Fruit fly (Drosophila melanogaster): ENCODE data around the gene Mip.

Gene Mip

dm6 chr3L:17362940-17363339 lies 13.5 kb upstream of the Mip start:
- no peak for TF ChIP-seq CG17801 (GFP tag; optimal IDR thresholded peaks at IDR 0.05; ENCODE audit: partially characterized antibody)

- TF ChIP-seq CG17801 (GFP tag; optimal IDR thresholded peaks at IDR 0.05; ENCODE audit: partially characterized antibody) = no peak
Measured at dm6 chr3L:17361925-17362324, 12.5 kb upstream of the Mip start.

- TF ChIP-seq CG17801 (GFP tag; optimal IDR thresholded peaks at IDR 0.05; ENCODE audit: partially characterized antibody) = no peak
Measured at dm6 chr3L:17359225-17359773, 9.8 kb upstream of the Mip start, which contains the start of gene tap. Gene tap, plus strand, starts transcription at chr3L:17359682.

dm6 chr3L:17358490-17358889 lies 9.0 kb upstream of the Mip start:
- no peak for TF ChIP-seq CG17801 (GFP tag; optimal IDR thresholded peaks at IDR 0.05; ENCODE audit: partially characterized antibody)

dm6 chr3L:17357431-17357830 lies 8.0 kb upstream of the Mip start:
- TF ChIP-seq CG17801 (GFP tag; optimal IDR thresholded peaks at IDR 0.05; ENCODE audit: partially characterized antibody) = no peak

- no peak for TF ChIP-seq CG17801 (GFP tag; optimal IDR thresholded peaks at IDR 0.05; ENCODE audit: partially characterized antibody)
Measured at dm6 chr3L:17352812-17353211, 3.3 kb upstream of the Mip start.

- TF ChIP-seq CG17801 (GFP tag; optimal IDR thresholded peaks at IDR 0.05; ENCODE audit: partially characterized antibody) = no peak
Measured at dm6 chr3L:17351522-17351921, 2.1 kb upstream of the Mip start, which contains the start of gene CG7692. Gene CG7692, plus strand, starts transcription at chr3L:17351822.

dm6 chr3L:17346393-17346792 lies 3.1 kb downstream of the Mip start:
- no peak for TF ChIP-seq CG17801 (GFP tag; optimal IDR thresholded peaks at IDR 0.05; ENCODE audit: partially characterized antibody)

dm6 chr3L:17344596-17344995 lies 4.9 kb downstream of the Mip start, which contains the start of gene brv2:
Gene brv2, minus strand, starts transcription at chr3L:17344696.
- TF ChIP-seq CG17801 (GFP tag; optimal IDR thresholded peaks at IDR 0.05; ENCODE audit: partially characterized antibody) = no peak

- TF ChIP-seq CG17801 (GFP tag; optimal IDR thresholded peaks at IDR 0.05; ENCODE audit: partially characterized antibody) = no peak
Measured at dm6 chr3L:17341216-17341615, 8.2 kb downstream of the Mip start, which contains the start of gene CG13727. Gene CG13727, minus strand, starts transcription at chr3L:17341316.

- TF ChIP-seq CG17801 (GFP tag; optimal IDR thresholded peaks at IDR 0.05; ENCODE audit: partially characterized antibody) = no peak
Measured at dm6 chr3L:17339756-17340155, 9.7 kb downstream of the Mip start.

dm6 chr3L:17339122-17339521 lies 10.3 kb downstream of the Mip start, which contains the start of gene CG6479:
Gene CG6479, minus strand, starts transcription at chr3L:17339262.
- TF ChIP-seq CG17801 (GFP tag; optimal IDR thresholded peaks at IDR 0.05; ENCODE audit: partially characterized antibody) = no peak

- no peak for TF ChIP-seq CG17801 (GFP tag; optimal IDR thresholded peaks at IDR 0.05; ENCODE audit: partially characterized antibody)
Measured at dm6 chr3L:17329069-17329468, 20.4 kb downstream of the Mip start, which contains the start of gene Or74a. Gene Or74a, minus strand, starts transcription at chr3L:17329169.

- no peak for TF ChIP-seq CG17801 (GFP tag; optimal IDR thresholded peaks at IDR 0.05; ENCODE audit: partially characterized antibody)
Measured at dm6 chr3L:17325418-17325817, 24.0 kb downstream of the Mip start, which contains the start of gene CG13725. Gene CG13725, minus strand, starts transcription at chr3L:17325518.

dm6 chr3L:17322541-17322940 lies 26.9 kb downstream of the Mip start, which contains the start of gene CG13724:
Gene CG13724, plus strand, starts transcription at chr3L:17322841.
- TF ChIP-seq CG17801 (GFP tag; optimal IDR thresholded peaks at IDR 0.05; ENCODE audit: partially characterized antibody) = no peak

- no peak for TF ChIP-seq CG17801 (GFP tag; optimal IDR thresholded peaks at IDR 0.05; ENCODE audit: partially characterized antibody)
Measured at dm6 chr3L:17320711-17321110, 28.8 kb downstream of the Mip start, which contains the start of gene ND-24L. Gene ND-24L, minus strand, starts transcription at chr3L:17320811.

- no peak for TF ChIP-seq CG17801 (GFP tag; optimal IDR thresholded peaks at IDR 0.05; ENCODE audit: partially characterized antibody)
Measured at dm6 chr3L:17316220-17316619, 33.2 kb downstream of the Mip start.

All from ovary, adult (tissue).